Worm (Caenorhabditis elegans) whole organism, late embryonic: ENCODE data around the gene str-106.

Source experiments
- ama-1 ChIP-seq: fragments of 150-350 bp; optimal IDR thresholded peaks from 2 replicates; lab custom pipeline; 2014
- fkh-10 ChIP-seq: fragments of 150-350 bp; optimal IDR thresholded peaks from 2 replicates; lab custom pipeline; 2014; ENCODE audit warnings: missing biosample characterization, missing genetic modification reagents, missing genetic modification characterization
- gmeb-2 ChIP-seq: sonication (generic microtip); optimal IDR thresholded peaks from 2 replicates; lab custom pipeline; 2016; ENCODE audit warnings: missing genetic modification characterization, inconsistent platforms, missing compliant biosample characterization
- lin-11 ChIP-seq: fragments of 200-800 bp; sonication (Bioruptor generic); optimal IDR thresholded peaks from 2 replicates; lab custom pipeline; 2018; ENCODE audit warnings: mild to moderate bottlenecking, missing genetic modification characterization, missing compliant biosample characterization
- npax-4 ChIP-seq: sonication (generic microtip); optimal IDR thresholded peaks from 2 replicates; lab custom pipeline; 2016; ENCODE audit warnings: missing genetic modification characterization, missing compliant biosample characterization
- odd-2 ChIP-seq: sonication (generic microtip); optimal IDR thresholded peaks from 2 replicates; lab custom pipeline; 2017; ENCODE audit warnings: antibody characterized with exemption, mild to moderate bottlenecking, missing genetic modification characterization, missing compliant biosample characterization
- pax-1 ChIP-seq: fragments of 150-350 bp; optimal IDR thresholded peaks from 2 replicates; lab custom pipeline; 2014; ENCODE audit warnings: missing biosample characterization, missing genetic modification characterization
- pha-4 ChIP-seq: fragments of 150-350 bp; optimal IDR thresholded peaks from 2 replicates; lab custom pipeline; 2018; ENCODE audit warnings: missing biosample characterization, missing genetic modification reagents, missing genetic modification characterization
- sdc-2 ChIP-seq: sonication (generic microtip); optimal IDR thresholded peaks from 2 replicates; lab custom pipeline; 2016; ENCODE audit warnings: missing genotype, missing genetic modification characterization, missing compliant biosample characterization
- unc-3 ChIP-seq, 2 experiments: fragments of 200-800 bp in 1 of 2; sonication (Bioruptor generic) in 1 of 2; sonication (generic microtip) in 1 of 2; conservative IDR thresholded peaks in 1 of 2; optimal IDR thresholded peaks in 1 of 2; 2 replicates each; pipeline versions ENCODE4 v1.3.6 to Lab custom; 2016 to 2022; ENCODE audit warnings: missing compliant biosample characterization in 2 of 2, missing genetic modification characterization in 2 of 2, missing genetic modification reagents in 1 of 2
- unc-86 ChIP-seq: sonication (generic microtip); optimal IDR thresholded peaks from 2 replicates; lab custom pipeline; 2016; ENCODE audit warnings: missing genetic modification characterization, missing compliant biosample characterization

- TF ChIP-seq gmeb-2 (no peak), npax-4 (tag; lab: Kevin White, UChicago) (no peak), odd-2 (tag; lab: Kevin White, UChicago) (no peak), ama-1 (lab: Kevin White, UChicago) (no peak), pha-4 (tag; lab: Kevin White, UChicago) (no peak), fkh-10 (GFP tag; lab: Kevin White, UChicago) (no peak), sdc-2 (tag; lab: Kevin White, UChicago) (no peak), pax-1 (tag; lab: Kevin White, UChicago) (no peak), lin-11 (tag; lab: Kevin White, UChicago) (no peak), unc-86 (tag; lab: Kevin White, UChicago) (no peak), unc-3 (GFP tag; conservative IDR thresholded peaks at IDR 0.05; lab: Robert Waterston, UW) (no peak), unc-3 (tag; optimal IDR thresholded peaks at IDR 0.05; lab: Kevin White, UChicago) (no peak)
Observed at ce11 chrV:16159594-16159993, 20.9 kb upstream of the str-106 start, which contains the start of gene F10A3.17.
